Fruit fly (Drosophila melanogaster): Measurements from ENCODE around the gene Art6.
A peak's percentile ranks its signal among the peaks of the same experiment; 100 is the strongest.

Gene Art6

DNA sequence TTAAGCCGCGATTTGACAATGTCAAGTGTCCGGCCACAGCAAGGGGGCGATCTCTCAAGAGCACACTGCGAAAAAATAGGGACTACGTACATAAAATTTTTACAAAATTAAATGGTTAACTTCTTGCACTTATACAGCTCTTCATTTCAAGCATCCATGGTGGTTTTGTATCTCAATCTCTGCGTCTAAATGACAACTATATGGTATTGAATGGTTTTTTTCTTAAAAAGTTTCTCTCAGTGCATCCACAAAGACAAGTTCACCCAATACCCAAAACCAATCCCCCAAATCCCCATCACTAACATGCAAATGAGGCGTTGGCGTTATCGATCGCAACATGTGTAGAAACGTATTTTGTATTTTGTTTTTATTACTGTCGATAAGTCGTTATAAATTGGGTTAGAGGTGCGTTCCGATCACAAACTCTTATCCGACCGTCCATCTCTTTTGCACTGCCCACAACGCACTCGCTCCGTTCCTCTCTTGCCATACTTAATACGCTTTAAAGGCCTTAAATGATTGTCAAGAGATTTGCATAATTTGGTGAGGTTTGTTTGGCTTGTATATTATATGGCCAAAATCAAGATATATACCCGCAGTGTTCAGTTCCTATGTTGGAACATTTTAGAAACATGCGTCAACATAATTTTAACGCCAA lies 30.7 kb downstream of the Art6 start (continued):
- TF ChIP-seq CG17912 (GFP tag; optimal IDR thresholded peaks at IDR 0.05) (no peak), Ravus (GFP tag; IDR thresholded peaks at IDR 0.05) (no peak; the same call in 1 of the 2 replicates), Taf1 (GFP tag; IDR thresholded peaks at IDR 0.05) (peak; percentile 55), CG6765 (GFP tag; optimal IDR thresholded peaks at IDR 0.05) (peak; percentile 37), CG13287 (GFP tag; IDR thresholded peaks at IDR 0.05; ENCODE audit: partially characterized antibody) (no peak), gsb (GFP tag; IDR thresholded peaks at IDR 0.05) (peak; percentile 76), CG14441 (GFP tag; IDR thresholded peaks at IDR 0.05) (peak; percentile 86), HLHmδ (GFP tag; optimal IDR thresholded peaks at IDR 0.05) (no peak), Tbp (GFP tag; optimal IDR thresholded peaks at IDR 0.05) (no peak), zen (tag; optimal IDR thresholded peaks at IDR 0.05) (peak; percentile 72), sr (GFP tag; IDR thresholded peaks at IDR 0.05) (peak; percentile 65; the same call in 2 of the 3 replicates), fd64A (GFP tag; optimal IDR thresholded peaks at IDR 0.05) (peak; percentile 44), B-H1 (GFP tag; IDR thresholded peaks at IDR 0.05) (peak; percentile 74), Vsx1 (GFP tag; optimal IDR thresholded peaks at IDR 0.05) (peak; percentile 60), CG43689 (GFP tag; IDR thresholded peaks at IDR 0.05) (peak; percentile 56), da (GFP tag; optimal IDR thresholded peaks at IDR 0.05) (no peak), Atf-2 (GFP tag; optimal IDR thresholded peaks at IDR 0.05) (peak; percentile 76), nom (GFP tag; optimal IDR thresholded peaks at IDR 0.05) (no peak), Dad (GFP tag; optimal IDR thresholded peaks at IDR 0.05) (peak; percentile 62), klu (GFP tag; IDR thresholded peaks at IDR 0.05) (peak; percentile 55), bab2 (GFP tag; optimal IDR thresholded peaks at IDR 0.05) (peak; percentile 76), Eip74EF (GFP tag; optimal IDR thresholded peaks at IDR 0.05) (peak in 1 of 2 experiments; percentile 44), pb (GFP tag; optimal IDR thresholded peaks at IDR 0.05) (peak; percentile 79), Aef1 (GFP tag; IDR thresholded peaks at IDR 0.05) (peak; percentile 68), Side (GFP tag; optimal IDR thresholded peaks at IDR 0.05) (peak; percentile 74), dysf (GFP tag; IDR thresholded peaks at IDR 0.05) (peak; percentile 89), CG15269 (tag; optimal IDR thresholded peaks at IDR 0.05) (peak; percentile 74), Scr (GFP tag; IDR thresholded peaks at IDR 0.05; ENCODE audit: partially characterized antibody) (no peak), CG3407 (GFP tag; optimal IDR thresholded peaks at IDR 0.05) (peak; percentile 41), chn (GFP tag; optimal IDR thresholded peaks at IDR 0.05) (peak; percentile 74), H15 (GFP tag; IDR thresholded peaks at IDR 0.05) (peak; percentile 64; the same call in 2 of the 3 replicates), Ssrp (tag; optimal IDR thresholded peaks at IDR 0.05) (peak; percentile 71), CG10654 (GFP tag; optimal IDR thresholded peaks at IDR 0.05) (peak; percentile 57), Bteb2 (GFP tag; optimal IDR thresholded peaks at IDR 0.05) (peak; percentile 44), zfh1 (GFP tag; IDR thresholded peaks at IDR 0.05) (peak; percentile 84), ara (GFP tag; IDR thresholded peaks at IDR 0.05) (peak; percentile 86), ewg (GFP tag; optimal IDR thresholded peaks at IDR 0.05) (peak; percentile 52), CG16815 (GFP tag; optimal IDR thresholded peaks at IDR 0.05) (peak; percentile 27), maf-S (GFP tag; optimal IDR thresholded peaks at IDR 0.05) (peak; percentile 74), gro (GFP tag; optimal IDR thresholded peaks at IDR 0.05) (peak; percentile 66), Antp (GFP tag; optimal IDR thresholded peaks at IDR 0.05) (peak; percentile 75), CG13894 (tag; optimal IDR thresholded peaks at IDR 0.05) (peak; percentile 92), CG1603 (tag; optimal IDR thresholded peaks at IDR 0.05) (peak; percentile 84), zfh2 (GFP tag; optimal IDR thresholded peaks at IDR 0.05) (peak; percentile 53), dan (GFP tag; IDR thresholded peaks at IDR 0.05) (peak; percentile 51; the same call in 1 of the 2 replicates), ab (GFP tag; optimal IDR thresholded peaks at IDR 0.05) (no peak), CG4617 (GFP tag; optimal IDR thresholded peaks at IDR 0.05; ENCODE audit: borderline replicate concordance) (peak; percentile 31), pzg (GFP tag; optimal IDR thresholded peaks at IDR 0.05) (no peak), CG10267 (tag; optimal IDR thresholded peaks at IDR 0.05) (peak; percentile 67), CG18764 (GFP tag; optimal IDR thresholded peaks at IDR 0.05) (peak; percentile 54)
